Worm (Caenorhabditis elegans): Measurements from ENCODE around the gene C38C3.3.

ce11 chrV:1476841-1477240 lies 18.6 kb upstream of the C38C3.3 start:
- TF ChIP-seq W03F9.2 (tag; optimal IDR thresholded peaks at IDR 0.05) = no peak
- TF ChIP-seq him-1 (tag; optimal IDR thresholded peaks at IDR 0.05) = no peak

All from whole organism, L4/young adult.